Fruit fly (Drosophila melanogaster): ENCODE measurements around the gene CG1662.

The CG1662 gene

DNA sequence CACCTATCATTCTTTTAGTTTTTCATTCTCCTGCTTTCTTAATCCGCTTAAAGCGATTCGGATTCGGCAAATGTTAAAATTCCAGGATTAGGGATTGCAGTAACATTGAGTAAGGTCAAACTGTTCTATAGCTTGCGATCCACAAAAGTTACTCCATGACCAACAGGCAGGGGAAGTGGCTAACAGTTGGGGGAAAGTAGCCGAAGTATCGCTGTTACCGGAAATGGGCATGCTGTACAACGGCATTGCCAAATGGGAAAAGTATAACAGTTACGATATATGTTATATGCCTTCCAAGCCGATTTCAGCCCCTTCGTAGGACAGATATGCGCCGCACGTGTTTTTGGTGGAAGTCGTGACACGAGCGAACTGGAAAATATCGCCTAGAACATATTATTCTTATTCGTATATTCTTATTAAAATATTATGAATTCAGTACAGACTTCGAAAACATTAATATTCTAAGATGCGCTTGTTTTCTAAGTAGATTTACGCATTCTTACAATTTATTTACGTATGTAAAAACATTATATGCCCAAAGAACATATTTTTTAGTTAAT is 29.0 kb upstream of the CG1662 start (continued):
- TF ChIP-seq CG42726 (GFP tag; IDR thresholded peaks at IDR 0.05; ENCODE audit: partially characterized antibody) = peak; percentile 50; the same call in 1 of the 2 replicates
- TF ChIP-seq emc (GFP tag; optimal IDR thresholded peaks at IDR 0.05) = no peak
- TF ChIP-seq CG4404 (GFP tag; IDR thresholded peaks at IDR 0.05) = no peak
- no peak for TF ChIP-seq CG17361 (GFP tag; IDR thresholded peaks at IDR 0.05)
- TF ChIP-seq Dip2 (GFP tag; IDR thresholded peaks at IDR 0.05) = no peak
- TF ChIP-seq so (GFP tag; IDR thresholded peaks at IDR 0.05) = no peak
- no peak for TF ChIP-seq dati (GFP tag; IDR thresholded peaks at IDR 0.05)
- no peak for TF ChIP-seq CG10431 (GFP tag; optimal IDR thresholded peaks at IDR 0.05)
- TF ChIP-seq sqz (GFP tag; optimal IDR thresholded peaks at IDR 0.05) = no peak
- TF ChIP-seq CG13287 (GFP tag; IDR thresholded peaks at IDR 0.05; ENCODE audit: partially characterized antibody) = peak; percentile 68
- TF ChIP-seq aop (GFP tag; IDR thresholded peaks at IDR 0.05) = no peak
- no peak for TF ChIP-seq corto (GFP tag; optimal IDR thresholded peaks at IDR 0.05)
- 0 out of 3 replicates have a peak, but pooled peaks have one; percentile 47 for TF ChIP-seq CG7963 (GFP tag; IDR thresholded peaks at IDR 0.05; ENCODE audit: partially characterized antibody)
- no peak for TF ChIP-seq gsb-n (tag; optimal IDR thresholded peaks at IDR 0.05)
- TF ChIP-seq ind (GFP tag; optimal IDR thresholded peaks at IDR 0.05) = no peak
- TF ChIP-seq wek (GFP tag; optimal IDR thresholded peaks at IDR 0.05) = no peak
- TF ChIP-seq dm (GFP tag; optimal IDR thresholded peaks at IDR 0.05) = no peak
- no peak for TF ChIP-seq slbo (GFP tag; IDR thresholded peaks at IDR 0.05)
- TF ChIP-seq ham (GFP tag; IDR thresholded peaks at IDR 0.05) = no peak
- TF ChIP-seq Blimp-1 (GFP tag; optimal IDR thresholded peaks at IDR 0.05) = no peak
- TF ChIP-seq CG3995 (GFP tag; optimal IDR thresholded peaks at IDR 0.05) = no peak
- peak; percentile 25; the same call in 2 of the 3 replicates for TF ChIP-seq CG34224 (GFP tag; IDR thresholded peaks at IDR 0.05; ENCODE audit: partially characterized antibody)
- TF ChIP-seq Max (GFP tag; optimal IDR thresholded peaks at IDR 0.05) = no peak
- no peak for TF ChIP-seq CG12659 (GFP tag; optimal IDR thresholded peaks at IDR 0.05)
- no peak for TF ChIP-seq Dek (tag; optimal IDR thresholded peaks at IDR 0.05)
- TF ChIP-seq CG4730 (GFP tag; IDR thresholded peaks at IDR 0.05) = no peak
- no peak for TF ChIP-seq pfk (GFP tag; optimal IDR thresholded peaks at IDR 0.05)
- TF ChIP-seq CG2875 (GFP tag; optimal IDR thresholded peaks at IDR 0.05) = no peak
- TF ChIP-seq HLHmδ (GFP tag; optimal IDR thresholded peaks at IDR 0.05) = peak; percentile 18
- no peak for TF ChIP-seq Hey (tag; optimal IDR thresholded peaks at IDR 0.05)
- no peak for TF ChIP-seq CG9609 (GFP tag; optimal IDR thresholded peaks at IDR 0.05)
- peak; percentile 77 for TF ChIP-seq Sry-β (GFP tag; optimal IDR thresholded peaks at IDR 0.05)
- TF ChIP-seq stwl (tag; optimal IDR thresholded peaks at IDR 0.05) = peak; percentile 18
- TF ChIP-seq crol (GFP tag; IDR thresholded peaks at IDR 0.05) = 0 out of 2 replicates have a peak, but pooled peaks have one; percentile 1
- TF ChIP-seq CG1529 (GFP tag; optimal IDR thresholded peaks at IDR 0.05) = no peak
- TF ChIP-seq Mrtf (GFP tag; IDR thresholded peaks at IDR 0.05) = no peak
- 0 out of 2 replicates have a peak, but pooled peaks have one; percentile 18 for TF ChIP-seq CG9215 (GFP tag; IDR thresholded peaks at IDR 0.05)
- TF ChIP-seq bab2 (GFP tag; optimal IDR thresholded peaks at IDR 0.05) = no peak
- TF ChIP-seq h (optimal IDR thresholded peaks at IDR 0.05) = no peak
- peak; percentile 68 for TF ChIP-seq CG16813 (GFP tag; IDR thresholded peaks at IDR 0.05; ENCODE audit: partially characterized antibody)
- no peak for TF ChIP-seq CG3838 (GFP tag; optimal IDR thresholded peaks at IDR 0.05)
- no peak for TF ChIP-seq CG14014 (GFP tag; IDR thresholded peaks at IDR 0.05)

All from whole organism, embryonic.